Worm (Caenorhabditis elegans): ENCODE measurements around the gene C09B9.7.

- TF ChIP-seq unc-62 (GFP tag; optimal IDR thresholded peaks at IDR 0.05): no peak
- no peak for TF ChIP-seq lin-13 (GFP tag; optimal IDR thresholded peaks at IDR 0.05)
- no peak for TF ChIP-seq blmp-1 (tag; optimal IDR thresholded peaks at IDR 0.05; ENCODE audit: insufficient read depth)
- TF ChIP-seq mdl-1 (tag; optimal IDR thresholded peaks at IDR 0.05): peak in 1 of 2 experiments; percentile 50
- no peak for TF ChIP-seq R02D3.7 (tag; optimal IDR thresholded peaks at IDR 0.05)
- no peak for TF ChIP-seq fos-1 (tag; optimal IDR thresholded peaks at IDR 0.05)
- no peak for TF ChIP-seq zag-1 (tag; optimal IDR thresholded peaks at IDR 0.05)
Observed at ce11 chrIV:5110391-5110930, 49.6 kb upstream of the C09B9.7 start.

All from whole organism, L2 larva.